Worm (Caenorhabditis elegans): ENCODE data around the gene pph-1.

The pph-1 gene

ce11 chrV:10720303-10720847 is 18.0 kb downstream of the pph-1 start:
- TF ChIP-seq mdl-1 (tag; optimal IDR thresholded peaks at IDR 0.05) (no peak), sma-9 (GFP tag; optimal IDR thresholded peaks at IDR 0.05) (peak; percentile 74), sma-9 (tag; optimal IDR thresholded peaks at IDR 0.05) (no peak), mab-5 (tag; optimal IDR thresholded peaks at IDR 0.05) (peak; percentile 55), zag-1 (tag; optimal IDR thresholded peaks at IDR 0.05) (no peak), ztf-11 (tag; optimal IDR thresholded peaks at IDR 0.05) (no peak), ama-1 (optimal IDR thresholded peaks at IDR 0.05) (no peak), nhr-10 (tag; optimal IDR thresholded peaks at IDR 0.05) (no peak), nhr-23 (tag; optimal IDR thresholded peaks at IDR 0.05) (no peak)

- no peak for TF ChIP-seq ztf-11 (tag; optimal IDR thresholded peaks at IDR 0.05)
- TF ChIP-seq crh-2 (tag; optimal IDR thresholded peaks at IDR 0.05) = no peak
- no peak for TF ChIP-seq unc-39 (tag; optimal IDR thresholded peaks at IDR 0.05)
- TF ChIP-seq nhr-6 (tag; optimal IDR thresholded peaks at IDR 0.05) = no peak
- TF ChIP-seq ztf-4 (tag; optimal IDR thresholded peaks at IDR 0.05) = no peak
- no peak for TF ChIP-seq nhr-23 (tag; optimal IDR thresholded peaks at IDR 0.05)
- no peak for TF ChIP-seq sma-9 (GFP tag; optimal IDR thresholded peaks at IDR 0.05)
- TF ChIP-seq sma-9 (tag; optimal IDR thresholded peaks at IDR 0.05) = no peak
- TF ChIP-seq ZK546.5 (tag; optimal IDR thresholded peaks at IDR 0.05) = no peak
- TF ChIP-seq unc-62 (GFP tag; optimal IDR thresholded peaks at IDR 0.05) = no peak
- peak; percentile 45 for TF ChIP-seq nhr-25 (tag; optimal IDR thresholded peaks at IDR 0.05)
- TF ChIP-seq mdl-1 (tag; optimal IDR thresholded peaks at IDR 0.05) = no peak
- no peak for TF ChIP-seq lsy-2 (tag; optimal IDR thresholded peaks at IDR 0.05)
- no peak for TF ChIP-seq ama-1 (optimal IDR thresholded peaks at IDR 0.05)
- no peak for TF ChIP-seq ztf-1 (GFP tag; conservative IDR thresholded peaks at IDR 0.05)
- no peak for TF ChIP-seq peb-1 (tag; optimal IDR thresholded peaks at IDR 0.05)
- no peak for TF ChIP-seq sem-4 (tag; optimal IDR thresholded peaks at IDR 0.05)
- peak; percentile 22 for TF ChIP-seq blmp-1 (tag; optimal IDR thresholded peaks at IDR 0.05; ENCODE audit: insufficient read depth)
Observed at ce11 chrV:10720876-10721275, 18.5 kb downstream of the pph-1 start.

- TF ChIP-seq mab-5 (tag; optimal IDR thresholded peaks at IDR 0.05) (no peak), unc-55 (GFP tag; optimal IDR thresholded peaks at IDR 0.05) (peak; percentile 41), sma-9 (GFP tag; optimal IDR thresholded peaks at IDR 0.05) (peak; percentile 45), sma-9 (tag; optimal IDR thresholded peaks at IDR 0.05) (no peak)
Observed at ce11 chrV:10721304-10721703, 19.0 kb downstream of the pph-1 start.

- TF ChIP-seq nhr-129 (tag; optimal IDR thresholded peaks at IDR 0.05) = peak; percentile 29
- no peak for TF ChIP-seq peb-1 (tag; optimal IDR thresholded peaks at IDR 0.05)
- TF ChIP-seq nhr-11 (tag; optimal IDR thresholded peaks at IDR 0.05) = no peak
- peak in 1 of 2 experiments; percentile 52 for TF ChIP-seq lsy-2 (tag; optimal IDR thresholded peaks at IDR 0.05)
- peak; percentile 88 for TF ChIP-seq sma-9 (GFP tag; optimal IDR thresholded peaks at IDR 0.05)
- TF ChIP-seq sma-9 (tag; optimal IDR thresholded peaks at IDR 0.05) = no peak
- no peak for TF ChIP-seq nhr-12 (tag; optimal IDR thresholded peaks at IDR 0.05)
- peak in 1 of 2 experiments; percentile 47 for TF ChIP-seq mdl-1 (tag; optimal IDR thresholded peaks at IDR 0.05)
- peak; percentile 55 for TF ChIP-seq C34F6.9 (tag; optimal IDR thresholded peaks at IDR 0.05)
- TF ChIP-seq blmp-1 (tag; optimal IDR thresholded peaks at IDR 0.05; ENCODE audit: insufficient read depth) = peak; percentile 90
- peak; percentile 13 for TF ChIP-seq egl-27 (tag; optimal IDR thresholded peaks at IDR 0.05)
- TF ChIP-seq ama-1 (optimal IDR thresholded peaks at IDR 0.05) = no peak
- TF ChIP-seq fos-1 (tag; optimal IDR thresholded peaks at IDR 0.05) = peak; percentile 23
- TF ChIP-seq lin-13 (GFP tag; optimal IDR thresholded peaks at IDR 0.05) = no peak
- peak; percentile 8 for TF ChIP-seq crh-2 (tag; optimal IDR thresholded peaks at IDR 0.05)
- peak; percentile 51 for TF ChIP-seq F13H6.1 (tag; optimal IDR thresholded peaks at IDR 0.05)
- peak; percentile 32 for TF ChIP-seq lin-11 (tag; optimal IDR thresholded peaks at IDR 0.05)
- TF ChIP-seq Y55F3AM.14 (GFP tag; optimal IDR thresholded peaks at IDR 0.05) = peak; percentile 65
- peak; percentile 56 for TF ChIP-seq zag-1 (tag; optimal IDR thresholded peaks at IDR 0.05)
- no peak for TF ChIP-seq nhr-77 (tag; optimal IDR thresholded peaks at IDR 0.05)
- TF ChIP-seq sem-4 (tag; optimal IDR thresholded peaks at IDR 0.05) = peak; percentile 70
- TF ChIP-seq unc-55 (GFP tag; optimal IDR thresholded peaks at IDR 0.05) = peak; percentile 32
Observed at ce11 chrV:10721912-10722426, 19.6 kb downstream of the pph-1 start.

ce11 chrV:10722595-10722994 is 20.2 kb downstream of the pph-1 start:
- TF ChIP-seq nhr-12 (tag; optimal IDR thresholded peaks at IDR 0.05) (no peak), alr-1 (tag; optimal IDR thresholded peaks at IDR 0.05) (no peak), gmeb-1 (tag; optimal IDR thresholded peaks at IDR 0.05) (no peak), nhr-25 (tag; optimal IDR thresholded peaks at IDR 0.05) (peak; percentile 59), nhr-237 (tag; optimal IDR thresholded peaks at IDR 0.05) (no peak), lin-13 (GFP tag; optimal IDR thresholded peaks at IDR 0.05) (no peak), egl-27 (tag; optimal IDR thresholded peaks at IDR 0.05) (no peak), aly-2 (tag; optimal IDR thresholded peaks at IDR 0.05) (no peak), nhr-10 (tag; optimal IDR thresholded peaks at IDR 0.05) (no peak), elt-1 (tag; optimal IDR thresholded peaks at IDR 0.05) (no peak), lin-39 (tag; optimal IDR thresholded peaks at IDR 0.05) (no peak), ztf-4 (tag; optimal IDR thresholded peaks at IDR 0.05) (no peak), sma-9 (GFP tag; optimal IDR thresholded peaks at IDR 0.05) (peak; percentile 40), sma-9 (tag; optimal IDR thresholded peaks at IDR 0.05) (no peak), nhr-21 (tag; optimal IDR thresholded peaks at IDR 0.05) (no peak), unc-39 (tag; optimal IDR thresholded peaks at IDR 0.05) (no peak), C34F6.9 (tag; optimal IDR thresholded peaks at IDR 0.05) (no peak), nhr-129 (tag; optimal IDR thresholded peaks at IDR 0.05) (peak; percentile 42), peb-1 (tag; optimal IDR thresholded peaks at IDR 0.05) (no peak), elt-3 (tag; optimal IDR thresholded peaks at IDR 0.05) (no peak), nhr-77 (tag; optimal IDR thresholded peaks at IDR 0.05) (no peak), lsy-2 (tag; optimal IDR thresholded peaks at IDR 0.05) (no peak), sma-3 (GFP tag; optimal IDR thresholded peaks at IDR 0.05) (no peak)
